Worm (Caenorhabditis elegans) whole organism, L2 larva: ENCODE data around the gene znf-782.

Experiments used
- ZK546.5 ChIP-seq: sonication (generic microtip); optimal IDR thresholded peaks from 2 replicates; lab custom pipeline; 2017; ENCODE audit warnings: missing biosample characterization, missing genetic modification characterization
- fos-1 ChIP-seq: fragments of 150-350 bp; optimal IDR thresholded peaks from 2 replicates; lab custom pipeline; 2014; ENCODE audit warnings: missing biosample characterization, missing genetic modification characterization
- lin-11 ChIP-seq: fragments of 150-350 bp; sonication (generic microtip); optimal IDR thresholded peaks from 2 replicates; lab custom pipeline; 2014; ENCODE audit warnings: missing biosample characterization, missing genetic modification characterization, inconsistent platforms, mixed read lengths
- lin-13 ChIP-seq: fragments of 150-350 bp; optimal IDR thresholded peaks from 2 replicates; lab custom pipeline; 2014; ENCODE audit warnings: missing biosample characterization, missing genetic modification reagents, missing genetic modification characterization
- nhr-11 ChIP-seq: fragments of 150-350 bp; optimal IDR thresholded peaks from 2 replicates; lab custom pipeline; 2014; ENCODE audit warnings: missing biosample characterization, missing genetic modification characterization
- nhr-23 ChIP-seq: fragments of 150-350 bp; optimal IDR thresholded peaks from 2 replicates; lab custom pipeline; 2014; ENCODE audit warnings: missing biosample characterization, missing genetic modification reagents, missing genetic modification characterization
- nhr-237 ChIP-seq: fragments of 150-350 bp; optimal IDR thresholded peaks from 2 replicates; lab custom pipeline; 2014; ENCODE audit warnings: missing biosample characterization, missing genetic modification characterization
- snpc-4 ChIP-seq: fragments of 150-350 bp; optimal IDR thresholded peaks from 2 replicates; lab custom pipeline; 2014; ENCODE audit warnings: missing biosample characterization, missing genetic modification characterization
- ztf-1 ChIP-seq: fragments of 200-800 bp; sonication (Bioruptor generic); conservative IDR thresholded peaks from 2 replicates; pipeline ENCODE4 v1.3.6; 2022; ENCODE audit warnings: missing genetic modification characterization, missing compliant biosample characterization
- ztf-4 ChIP-seq: fragments of 150-350 bp; optimal IDR thresholded peaks from 2 replicates; lab custom pipeline; 2014; ENCODE audit warnings: missing biosample characterization, missing genetic modification characterization

- no peak for TF ChIP-seq ztf-4 (tag; lab: Kevin White, UChicago)
- no peak for TF ChIP-seq nhr-11 (tag; lab: Kevin White, UChicago)
- TF ChIP-seq fos-1 (tag; lab: Kevin White, UChicago) = no peak
- TF ChIP-seq lin-13 (GFP tag; lab: Kevin White, UChicago) = no peak
- TF ChIP-seq ZK546.5 (tag; lab: Kevin White, UChicago) = no peak
- TF ChIP-seq nhr-23 (tag; lab: Kevin White, UChicago) = no peak
- TF ChIP-seq lin-11 (tag; lab: Kevin White, UChicago) = no peak
- no peak for TF ChIP-seq ztf-1 (GFP tag; lab: Robert Waterston, UW)
- no peak for TF ChIP-seq nhr-237 (tag; lab: Kevin White, UChicago)
- no peak for TF ChIP-seq snpc-4 (tag; lab: Kevin White, UChicago)
These were observed 38.7 kb upstream of the znf-782 start for ce11 chrIV:1105999-1106398.
